Fruit fly (Drosophila melanogaster): ENCODE measurements around the gene CG4789.

The CG4789 gene

DNA sequence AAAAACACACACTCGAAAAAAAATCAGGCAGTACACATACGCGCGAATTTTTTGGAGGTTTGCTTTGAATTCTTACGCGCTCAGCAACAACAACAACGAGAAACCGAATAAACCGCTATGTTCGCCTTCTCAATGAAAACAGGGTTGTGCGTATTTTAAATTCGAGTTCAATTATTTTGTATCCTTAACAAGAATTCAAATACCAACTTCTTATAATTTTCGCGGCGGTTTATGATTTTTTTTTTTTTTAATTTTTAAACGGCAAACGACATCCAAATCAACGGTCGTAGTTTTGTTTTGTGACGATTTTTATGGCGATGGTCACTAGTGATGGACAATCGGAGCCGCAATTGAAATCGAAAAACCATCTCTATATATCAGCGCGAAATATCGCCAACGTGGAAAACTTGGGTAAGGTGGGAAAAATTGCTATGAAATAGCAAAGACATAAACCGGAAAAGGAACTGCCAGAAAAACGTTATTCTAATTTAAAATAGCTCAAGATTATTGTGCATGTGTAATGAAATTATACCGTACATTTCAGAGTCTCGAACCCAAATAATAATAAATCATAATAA is 49.1 kb upstream of the CG4789 start, which contains the start of gene goe (continued):
- TF ChIP-seq MESR4 (GFP tag; optimal IDR thresholded peaks at IDR 0.05) = peak; percentile 21
- peak; percentile 51 for TF ChIP-seq CG30431 (GFP tag; optimal IDR thresholded peaks at IDR 0.05)
- TF ChIP-seq E2f2 (GFP tag; IDR thresholded peaks at IDR 0.05) = peak; percentile 83
- TF ChIP-seq CG16813 (GFP tag; IDR thresholded peaks at IDR 0.05; ENCODE audit: partially characterized antibody) = peak; percentile 92
- peak; percentile 65; the same call in 1 of the 3 replicates for TF ChIP-seq CG7963 (GFP tag; IDR thresholded peaks at IDR 0.05; ENCODE audit: partially characterized antibody)
- peak; percentile 89 for TF ChIP-seq CG2120 (GFP tag; optimal IDR thresholded peaks at IDR 0.05)
- TF ChIP-seq nom (GFP tag; optimal IDR thresholded peaks at IDR 0.05) = no peak
- TF ChIP-seq pum (GFP tag; optimal IDR thresholded peaks at IDR 0.05) = peak; percentile 66
- peak; percentile 64 for TF ChIP-seq ems (GFP tag; optimal IDR thresholded peaks at IDR 0.05)
- peak; percentile 30 for TF ChIP-seq Neu2 (GFP tag; optimal IDR thresholded peaks at IDR 0.05; ENCODE audit: borderline replicate concordance)
- peak; percentile 74 for TF ChIP-seq Atf3 (GFP tag; optimal IDR thresholded peaks at IDR 0.05)
- TF ChIP-seq CG3726 (GFP tag; IDR thresholded peaks at IDR 0.05) = 0 out of 3 replicates have a peak, but pooled peaks have one; percentile 28
- peak; percentile 80 for TF ChIP-seq pzg (GFP tag; optimal IDR thresholded peaks at IDR 0.05)
- TF ChIP-seq CG1792 (GFP tag; optimal IDR thresholded peaks at IDR 0.05) = peak; percentile 5
- no peak for TF ChIP-seq Hr39 (optimal IDR thresholded peaks at IDR 0.05)
- TF ChIP-seq CG1602 (GFP tag; optimal IDR thresholded peaks at IDR 0.05) = peak; percentile 70
- TF ChIP-seq CG17612 (GFP tag; IDR thresholded peaks at IDR 0.05) = peak; percentile 60; the same call in 1 of the 2 replicates
- peak; percentile 65 for TF ChIP-seq CG33557 (GFP tag; optimal IDR thresholded peaks at IDR 0.05)
- peak; percentile 85 for TF ChIP-seq lilli (GFP tag; optimal IDR thresholded peaks at IDR 0.05)
- TF ChIP-seq CG8388 (GFP tag; optimal IDR thresholded peaks at IDR 0.05) = peak; percentile 64
- peak; percentile 44; the same call in 1 of the 2 replicates for TF ChIP-seq tna (GFP tag; IDR thresholded peaks at IDR 0.05; ENCODE audit: partially characterized antibody)
- peak; percentile 81 for TF ChIP-seq CG12769 (tag; optimal IDR thresholded peaks at IDR 0.05)
- no peak for TF ChIP-seq Dfd (GFP tag; optimal IDR thresholded peaks at IDR 0.05)
- TF ChIP-seq CG1024 (GFP tag; IDR thresholded peaks at IDR 0.05) = peak; percentile 57
- peak; percentile 77 for TF ChIP-seq sug (tag; optimal IDR thresholded peaks at IDR 0.05)
- peak; percentile 33 for TF ChIP-seq CG5245 (GFP tag; optimal IDR thresholded peaks at IDR 0.05)
- TF ChIP-seq chif (GFP tag; optimal IDR thresholded peaks at IDR 0.05) = peak; percentile 78 to 90
- peak; percentile 77 for TF ChIP-seq CG3281 (GFP tag; optimal IDR thresholded peaks at IDR 0.05)
- no peak for TF ChIP-seq CG8359 (GFP tag; optimal IDR thresholded peaks at IDR 0.05; ENCODE audit: borderline replicate concordance)
- TF ChIP-seq en (GFP tag; optimal IDR thresholded peaks at IDR 0.05) = peak; percentile 71
- peak; percentile 98 for TF ChIP-seq Sry-δ (GFP tag; optimal IDR thresholded peaks at IDR 0.05)
- TF ChIP-seq corto (GFP tag; optimal IDR thresholded peaks at IDR 0.05) = peak; percentile 41
- TF ChIP-seq sob (GFP tag; IDR thresholded peaks at IDR 0.05) = peak; percentile 94
- peak; percentile 70 for TF ChIP-seq CG3838 (GFP tag; optimal IDR thresholded peaks at IDR 0.05)
- TF ChIP-seq Ptx1 (GFP tag; IDR thresholded peaks at IDR 0.05) = peak; percentile 72
- TF ChIP-seq CG10267 (tag; optimal IDR thresholded peaks at IDR 0.05) = peak; percentile 62
- TF ChIP-seq sc (optimal IDR thresholded peaks at IDR 0.05) = no peak
- TF ChIP-seq sc (GFP tag; optimal IDR thresholded peaks at IDR 0.05) = peak; percentile 55
- TF ChIP-seq ind (GFP tag; optimal IDR thresholded peaks at IDR 0.05) = peak; percentile 59
- peak; percentile 31 for TF ChIP-seq CG17802 (tag; optimal IDR thresholded peaks at IDR 0.05)
- TF ChIP-seq rib (GFP tag; IDR thresholded peaks at IDR 0.05) = no peak; the same call in 1 of the 2 replicates
- peak; percentile 88 for TF ChIP-seq CG32532 (GFP tag; IDR thresholded peaks at IDR 0.05)
- peak; percentile 76 for TF ChIP-seq CG12744 (GFP tag; optimal IDR thresholded peaks at IDR 0.05)
- peak; percentile 91 for TF ChIP-seq NC2β (GFP tag; optimal IDR thresholded peaks at IDR 0.05)
- TF ChIP-seq wek (GFP tag; optimal IDR thresholded peaks at IDR 0.05) = peak; percentile 77
- peak; percentile 75 for TF ChIP-seq CG34376 (GFP tag; optimal IDR thresholded peaks at IDR 0.05)
- TF ChIP-seq Doc3 (GFP tag; IDR thresholded peaks at IDR 0.05; ENCODE audit: partially characterized antibody) = peak; percentile 69
- peak in 1 of 2 experiments; percentile 3 for TF ChIP-seq Eip74EF (GFP tag; optimal IDR thresholded peaks at IDR 0.05)
- peak; percentile 75 for TF ChIP-seq CG34422 (GFP tag; IDR thresholded peaks at IDR 0.05)

All from whole organism, embryonic.